Worm (Caenorhabditis elegans): ENCODE measurements around the gene F38B7.10.
"Not testable (repeated sequence)": the region's sequence is repeated elsewhere in the genome, so short reads cannot be mapped to it uniquely, and the experiment has no call there.

F38B7.10 gene

DNA sequence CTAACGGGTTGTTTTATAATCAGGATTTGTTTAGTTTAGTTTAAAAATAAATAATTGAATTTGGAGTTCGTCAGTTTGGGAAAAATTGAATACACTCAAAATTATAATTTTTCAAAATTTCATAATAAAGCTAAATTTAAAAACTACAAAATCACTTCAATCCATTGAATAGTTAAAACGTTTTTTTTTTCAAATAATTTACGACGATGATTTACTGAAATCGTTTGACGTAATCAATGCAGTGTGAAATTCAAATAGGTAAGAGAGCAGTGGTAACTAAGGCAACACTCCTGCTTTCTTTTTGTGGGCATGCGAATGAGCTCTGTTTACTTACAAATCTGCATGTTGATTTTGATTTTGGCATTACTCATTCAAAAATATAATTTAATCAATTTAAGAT lies at the start of gene F38B7.10:
TSS of gene F38B7.10 (plus strand) at position 301 of the 400 bp plus-strand sequence.
- TF ChIP-seq unc-62 (GFP tag; optimal IDR thresholded peaks at IDR 0.05) = no peak

ce11 chrV:11496283-11496682 lies 49.0 kb upstream of the F38B7.10 start, which contains the start of gene htrl-1:
htrl-1 (minus strand) TSS chrV:11496383.
- no peak for TF ChIP-seq unc-62 (GFP tag; optimal IDR thresholded peaks at IDR 0.05)

DNA sequence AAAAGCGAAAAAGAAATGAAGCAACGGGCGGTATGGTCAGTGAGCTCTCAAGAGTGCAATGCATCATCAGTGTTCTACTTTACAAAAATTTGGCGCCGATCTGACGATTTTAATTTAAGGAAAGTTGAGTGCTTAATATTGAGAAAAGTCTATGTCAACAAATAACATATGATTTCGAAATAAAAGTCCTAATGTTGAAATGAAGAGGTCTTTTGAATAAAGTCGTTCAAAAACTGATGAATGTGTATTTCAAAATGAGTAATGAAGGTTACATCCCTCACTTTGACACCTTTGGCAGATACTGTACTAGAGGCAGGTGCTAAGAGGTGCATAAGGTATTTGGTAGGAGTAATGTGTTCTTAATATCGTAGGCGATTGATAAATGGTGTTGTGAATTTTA lies 47.9 kb upstream of the F38B7.10 start:
- TF ChIP-seq unc-62 (GFP tag; optimal IDR thresholded peaks at IDR 0.05) = no peak

ce11 chrV:11499786-11500185 lies 45.5 kb upstream of the F38B7.10 start:
- no peak for TF ChIP-seq unc-62 (GFP tag; optimal IDR thresholded peaks at IDR 0.05)

DNA sequence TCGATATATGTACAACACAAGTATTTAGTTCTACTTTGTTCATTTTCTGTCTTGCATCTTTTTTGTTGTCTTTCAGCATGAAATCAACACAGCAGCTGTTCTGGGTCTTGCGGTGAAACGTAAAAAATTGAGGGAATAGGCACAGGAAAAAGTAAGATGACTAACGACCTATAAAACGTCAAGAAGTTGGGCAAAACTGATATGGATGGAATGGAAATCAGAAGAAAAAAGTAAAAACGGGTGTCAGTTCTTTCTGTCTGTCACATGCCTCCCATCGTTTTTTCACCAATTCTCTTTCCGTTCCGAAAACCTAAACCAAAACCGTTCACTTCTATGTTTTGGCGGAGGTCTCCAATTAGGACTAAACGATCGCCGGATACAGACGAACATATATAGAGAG lies 44.3 kb upstream of the F38B7.10 start:
- no peak for TF ChIP-seq unc-62 (GFP tag; optimal IDR thresholded peaks at IDR 0.05)

DNA sequence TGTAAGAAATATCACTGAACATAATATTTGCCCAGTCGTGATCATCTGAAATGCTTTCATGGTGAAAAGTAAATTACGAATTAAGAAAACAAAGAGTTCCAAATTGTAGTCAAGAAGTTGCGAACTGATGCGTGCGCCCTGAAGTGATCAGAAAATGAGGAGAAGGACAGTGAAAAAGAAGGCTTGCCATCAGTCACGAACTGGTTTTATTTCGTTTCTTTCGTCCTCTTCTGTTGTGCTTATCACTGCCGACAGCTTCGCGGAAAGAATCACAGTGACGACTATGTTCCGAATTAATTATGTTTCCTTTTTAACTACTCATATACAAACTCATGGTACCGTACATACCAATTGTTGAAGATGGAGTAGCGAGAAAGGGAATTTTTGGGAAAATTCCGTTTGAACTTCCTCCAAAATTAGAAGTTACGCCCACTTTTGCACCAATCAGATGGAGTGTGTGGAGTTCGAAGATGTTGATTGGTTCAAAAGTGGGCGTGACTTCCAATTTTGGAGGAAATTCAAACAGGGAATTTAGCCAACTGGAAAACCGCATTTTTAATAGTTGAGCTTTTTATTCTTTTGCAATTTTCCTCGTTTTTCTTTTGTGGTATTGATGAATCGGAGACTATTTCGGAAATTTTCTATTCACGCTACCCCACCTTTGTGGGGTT lies 42.1 kb upstream of the F38B7.10 start, which contains the start of gene C55A6.12:
TSS of gene C55A6.12 (minus strand) at position 51 of the 671 bp plus-strand sequence.
- no peak for TF ChIP-seq unc-62 (GFP tag; optimal IDR thresholded peaks at IDR 0.05)

- TF ChIP-seq unc-62 (GFP tag; optimal IDR thresholded peaks at IDR 0.05) = not testable (repeated sequence)
These were observed 40.4 kb upstream of the F38B7.10 start, which contains the start of the genes C55A6.1 and C55A6.10 for ce11 chrV:11504853-11505397. C55A6.1 (minus strand) TSS chrV:11504968. C55A6.10 (plus strand) TSS chrV:11505347.

ce11 chrV:11506347-11506746 lies 39.0 kb upstream of the F38B7.10 start:
- no peak for TF ChIP-seq unc-62 (GFP tag; optimal IDR thresholded peaks at IDR 0.05)

- no peak for TF ChIP-seq unc-62 (GFP tag; optimal IDR thresholded peaks at IDR 0.05)
These were observed 36.6 kb upstream of the F38B7.10 start, which contains the start of gene ttll-5 for ce11 chrV:11508773-11509172. ttll-5 (plus strand) TSS chrV:11509060.

- TF ChIP-seq unc-62 (GFP tag; optimal IDR thresholded peaks at IDR 0.05) = no peak
These were observed 31.9 kb upstream of the F38B7.10 start, which contains the start of gene C55A6.3 for ce11 chrV:11513432-11513831. C55A6.3 (minus strand) TSS chrV:11513532.

- TF ChIP-seq unc-62 (GFP tag; optimal IDR thresholded peaks at IDR 0.05) = no peak
These were observed 30.6 kb upstream of the F38B7.10 start, which contains the start of gene C55A6.6 for ce11 chrV:11514677-11515076. C55A6.6 (minus strand) TSS chrV:11514737.

DNA sequence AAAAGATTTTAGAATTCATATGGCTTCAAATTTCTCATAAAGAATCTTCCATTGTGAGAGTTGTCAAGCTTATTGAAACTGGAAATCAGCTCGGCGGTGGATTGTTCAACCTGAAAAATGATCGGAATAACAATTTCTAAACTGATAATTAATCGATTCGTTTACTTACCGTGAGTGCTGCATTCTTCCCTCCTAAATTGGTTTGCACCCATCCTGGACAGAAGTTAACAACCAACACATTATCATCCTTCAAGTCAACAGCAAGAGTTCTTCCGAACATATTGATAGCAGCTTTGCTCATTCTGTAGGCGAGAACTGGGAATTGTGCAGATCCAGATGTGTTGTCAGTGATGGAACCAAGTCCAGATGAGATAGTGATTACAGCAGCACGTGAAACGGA lies 30.2 kb upstream of the F38B7.10 start:
- no peak for TF ChIP-seq unc-62 (GFP tag; optimal IDR thresholded peaks at IDR 0.05)

- TF ChIP-seq unc-62 (GFP tag; optimal IDR thresholded peaks at IDR 0.05) = no peak
These were observed 29.2 kb upstream of the F38B7.10 start, which contains the start of gene sdz-8 for ce11 chrV:11516141-11516591. sdz-8 (minus strand) TSS chrV:11516191.

ce11 chrV:11517789-11518188 lies 27.5 kb upstream of the F38B7.10 start, which contains the start of gene C55A6.4:
C55A6.4 (minus strand) TSS chrV:11517889.
- TF ChIP-seq unc-62 (GFP tag; optimal IDR thresholded peaks at IDR 0.05) = no peak

- TF ChIP-seq unc-62 (GFP tag; optimal IDR thresholded peaks at IDR 0.05) = no peak
These were observed 25.1 kb upstream of the F38B7.10 start, which contains the start of the genes C55A6.11 and C55A6.7 for ce11 chrV:11520215-11520614. C55A6.11 (plus strand) TSS chrV:11520515. C55A6.7 (minus strand) TSS chrV:11520530.

DNA sequence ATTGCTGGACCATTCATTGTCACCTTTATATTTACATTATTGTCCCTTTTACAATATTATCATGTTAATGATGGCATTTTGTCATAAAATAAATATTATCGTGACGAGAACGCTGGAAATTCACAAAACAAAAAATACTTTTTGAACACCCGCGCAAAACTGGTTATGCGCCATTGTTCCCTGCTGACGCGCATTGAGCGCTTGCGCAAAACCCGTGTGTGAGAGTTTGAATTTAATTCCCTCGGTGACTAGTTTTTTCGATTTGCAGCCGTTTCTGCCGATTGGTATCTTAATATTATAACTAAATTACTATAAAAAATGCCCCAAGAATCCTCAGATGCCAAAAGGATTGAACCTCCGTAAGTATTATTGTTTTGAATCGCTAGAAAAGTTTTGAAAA lies 23.9 kb upstream of the F38B7.10 start, which contains the start of gene pafo-1:
TSS of gene pafo-1 (plus strand) at position 256 of the 400 bp plus-strand sequence.
- no peak for TF ChIP-seq unc-62 (GFP tag; optimal IDR thresholded peaks at IDR 0.05)

Data from whole organism, dauer.